Worm (Caenorhabditis elegans) whole organism, mixed stage, embryonic: ENCODE results near the gene fpn-1.2.

Experiments
- M03D4.4 ChIP-seq: sonication (generic microtip); optimal IDR thresholded peaks from 2 replicates; lab custom pipeline; 2017; ENCODE audit warnings: mild to moderate bottlenecking, missing genetic modification characterization, missing compliant biosample characterization
- bed-3 ChIP-seq: fragments of 200-800 bp; sonication (Bioruptor generic); optimal IDR thresholded peaks from 3 replicates; lab custom pipeline; 2018; ENCODE audit warnings: mild to moderate bottlenecking, missing genetic modification characterization, moderate library complexity, missing compliant biosample characterization
- blmp-1 ChIP-seq: fragments of 150-350 bp; optimal IDR thresholded peaks from 2 replicates; lab custom pipeline; 2014; ENCODE audit warnings: missing biosample characterization, missing genetic modification characterization
- ceh-39 ChIP-seq: fragments of 150-350 bp; optimal IDR thresholded peaks from 2 replicates; lab custom pipeline; 2014; ENCODE audit warnings: missing biosample characterization, missing genetic modification characterization
- ceh-43 ChIP-seq: fragments of 200-800 bp; sonication (Bioruptor generic); optimal IDR thresholded peaks from 2 replicates; lab custom pipeline; 2018; ENCODE audit warnings: mild to moderate bottlenecking, missing genetic modification characterization, moderate library complexity, missing compliant biosample characterization
- ceh-83 ChIP-seq: fragments of 200-800 bp; sonication (Bioruptor generic); optimal IDR thresholded peaks from 2 replicates; lab custom pipeline; 2018; ENCODE audit warnings: mild to moderate bottlenecking, missing genetic modification characterization, missing compliant biosample characterization
- ces-1 ChIP-seq: fragments of 150-350 bp; optimal IDR thresholded peaks from 2 replicates; lab custom pipeline; 2014; ENCODE audit warnings: missing biosample characterization, missing genetic modification reagents, missing genetic modification characterization
- cnd-1 ChIP-seq: fragments of 200-800 bp; sonication (Bioruptor generic); optimal IDR thresholded peaks from 2 replicates; lab custom pipeline; 2018; ENCODE audit warnings: mild to moderate bottlenecking, missing genetic modification characterization, missing compliant biosample characterization
- drap-1 ChIP-seq: fragments of 200-800 bp; sonication (Bioruptor generic); optimal IDR thresholded peaks from 3 replicates; lab custom pipeline; 2018; ENCODE audit warnings: mild to moderate bottlenecking, missing genetic modification characterization, missing compliant biosample characterization
- elt-1 ChIP-seq: sonication (generic microtip); optimal IDR thresholded peaks from 2 replicates; lab custom pipeline; 2017; ENCODE audit warnings: missing genetic modification characterization, mild to moderate bottlenecking, missing compliant biosample characterization, antibody characterized with exemption, moderate library complexity, borderline replicate concordance; ENCODE audit not compliant: insufficient read depth
- flh-1 ChIP-seq: fragments of 200-800 bp; sonication (Bioruptor generic); optimal IDR thresholded peaks from 2 replicates; lab custom pipeline; 2018; ENCODE audit warnings: mild to moderate bottlenecking, missing genetic modification characterization, moderate library complexity, missing compliant biosample characterization
- ham-2 ChIP-seq: fragments of 200-800 bp; sonication (Bioruptor generic); optimal IDR thresholded peaks from 2 replicates; lab custom pipeline; 2018; ENCODE audit warnings: mild to moderate bottlenecking, missing genetic modification characterization, missing compliant biosample characterization
- hlh-1 ChIP-seq: fragments of 150-350 bp; optimal IDR thresholded peaks from 2 replicates; lab custom pipeline; 2014; ENCODE audit warnings: missing biosample characterization, missing genetic modification reagents, missing genetic modification characterization
- lin-13 ChIP-seq: fragments of 150-350 bp; optimal IDR thresholded peaks from 2 replicates; lab custom pipeline; 2014; ENCODE audit warnings: missing biosample characterization, missing genetic modification characterization
- lin-32 ChIP-seq: fragments of 200-800 bp; sonication (Bioruptor generic); optimal IDR thresholded peaks from 2 replicates; lab custom pipeline; 2018; ENCODE audit warnings: mild to moderate bottlenecking, missing genetic modification characterization, missing compliant biosample characterization
- lsy-2 ChIP-seq: fragments of 150-350 bp; optimal IDR thresholded peaks from 2 replicates; lab custom pipeline; 2014; ENCODE audit warnings: missing biosample characterization, missing genetic modification characterization
- mab-5 ChIP-seq: fragments of 150-350 bp; optimal IDR thresholded peaks from 2 replicates; lab custom pipeline; 2014; ENCODE audit warnings: missing biosample characterization, missing genetic modification characterization
- mep-1 ChIP-seq: fragments of 150-350 bp; optimal IDR thresholded peaks from 2 replicates; lab custom pipeline; 2017; ENCODE audit warnings: missing biosample characterization, missing genetic modification reagents, missing genetic modification characterization, inconsistent platforms
- mls-2 ChIP-seq: sonication (generic microtip); optimal IDR thresholded peaks from 2 replicates; lab custom pipeline; 2016; ENCODE audit warnings: mild to moderate bottlenecking, missing genetic modification characterization, moderate library complexity, missing compliant biosample characterization
- nhr-12 ChIP-seq: fragments of 150-350 bp; optimal IDR thresholded peaks from 2 replicates; lab custom pipeline; 2014; ENCODE audit warnings: missing biosample characterization, missing genetic modification characterization
- nhr-2 ChIP-seq: fragments of 150-350 bp; optimal IDR thresholded peaks from 2 replicates; lab custom pipeline; 2014; ENCODE audit warnings: missing biosample characterization, missing genetic modification characterization
- nhr-237 ChIP-seq: fragments of 150-350 bp; optimal IDR thresholded peaks from 2 replicates; lab custom pipeline; 2014; ENCODE audit warnings: missing biosample characterization, missing genetic modification characterization
- nhr-28 ChIP-seq: fragments of 150-350 bp; optimal IDR thresholded peaks from 2 replicates; lab custom pipeline; 2014; ENCODE audit warnings: missing biosample characterization, missing genetic modification characterization
- nhr-76 ChIP-seq: sonication (generic microtip); optimal IDR thresholded peaks from 2 replicates; lab custom pipeline; 2017; ENCODE audit warnings: missing biosample characterization, missing genetic modification characterization
- pha-4 ChIP-seq: fragments of 150-350 bp; optimal IDR thresholded peaks from 2 replicates; lab custom pipeline; 2018; ENCODE audit warnings: missing biosample characterization, missing genetic modification reagents, missing genetic modification characterization
- sem-2 ChIP-seq: fragments of 200-800 bp; sonication (Bioruptor generic); optimal IDR thresholded peaks from 2 replicates; lab custom pipeline; 2018; ENCODE audit warnings: mild to moderate bottlenecking, missing genetic modification characterization, missing compliant biosample characterization
- snpc-4 ChIP-seq: fragments of 150-350 bp; optimal IDR thresholded peaks from 2 replicates; lab custom pipeline; 2014; ENCODE audit warnings: missing biosample characterization, missing genetic modification characterization
- sptf-1 ChIP-seq: sonication (generic microtip); optimal IDR thresholded peaks from 2 replicates; lab custom pipeline; 2017; ENCODE audit warnings: mild to moderate bottlenecking, missing genetic modification characterization, moderate library complexity, missing compliant biosample characterization
- tbx-8 ChIP-seq: fragments of 200-800 bp; sonication (Bioruptor generic); optimal IDR thresholded peaks from 2 replicates; lab custom pipeline; 2018; ENCODE audit warnings: mild to moderate bottlenecking, missing genetic modification characterization, moderate library complexity, missing compliant biosample characterization
- unc-39 ChIP-seq: fragments of 150-350 bp; optimal IDR thresholded peaks from 2 replicates; lab custom pipeline; 2014; ENCODE audit warnings: missing biosample characterization, missing genetic modification characterization
- unc-62 ChIP-seq: fragments of 150-350 bp; optimal IDR thresholded peaks from 2 replicates; lab custom pipeline; 2014; ENCODE audit warnings: missing biosample characterization, missing genetic modification reagents, missing genetic modification characterization
- zip-8 ChIP-seq: fragments of 150-350 bp; optimal IDR thresholded peaks from 2 replicates; lab custom pipeline; 2014; ENCODE audit warnings: missing biosample characterization, missing genetic modification characterization
- ztf-11 ChIP-seq: fragments of 150-350 bp; optimal IDR thresholded peaks from 2 replicates; lab custom pipeline; 2014; ENCODE audit warnings: missing biosample characterization, missing genetic modification characterization

Gene fpn-1.2

DNA sequence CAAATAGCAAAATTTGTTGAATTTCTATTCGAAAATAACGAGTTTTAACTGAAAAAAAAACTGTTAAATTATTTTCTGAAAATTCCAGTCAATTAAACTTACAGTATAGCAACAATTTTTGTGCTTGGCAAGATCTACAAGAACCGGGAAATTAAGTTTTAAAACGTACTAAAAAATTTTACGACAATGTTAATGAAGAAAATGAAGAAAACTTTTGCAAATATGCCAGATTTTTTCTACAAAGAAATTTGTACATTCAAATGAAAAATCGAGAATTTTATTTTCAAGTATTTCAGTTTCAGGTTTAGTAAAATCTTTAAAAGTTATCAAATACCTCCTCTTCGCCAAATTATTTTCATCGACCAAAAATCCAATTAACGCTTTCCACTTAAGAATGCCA lies 22.5 kb downstream of the fpn-1.2 start, which contains the start of gene cnc-11:
Gene cnc-11, plus strand, starts transcription at position 301 of the 400 bp plus-strand sequence.
- TF ChIP-seq unc-39 (no peak), zip-8 (tag; lab: Kevin White, UChicago) (no peak), nhr-237 (no peak), elt-1 (tag; lab: Kevin White, UChicago) (no peak), M03D4.4 (tag; lab: Kevin White, UChicago) (no peak), unc-62 (GFP tag; lab: Kevin White, UChicago) (no peak), tbx-8 (GFP tag; lab: Kevin White, UChicago) (no peak), lin-13 (tag; lab: Kevin White, UChicago) (no peak), ceh-83 (GFP tag; lab: Kevin White, UChicago) (no peak), cnd-1 (tag; lab: Kevin White, UChicago) (no peak), blmp-1 (tag; lab: Kevin White, UChicago) (no peak), bed-3 (GFP tag; lab: Kevin White, UChicago) (no peak), mab-5 (no peak), flh-1 (no peak)

DNA sequence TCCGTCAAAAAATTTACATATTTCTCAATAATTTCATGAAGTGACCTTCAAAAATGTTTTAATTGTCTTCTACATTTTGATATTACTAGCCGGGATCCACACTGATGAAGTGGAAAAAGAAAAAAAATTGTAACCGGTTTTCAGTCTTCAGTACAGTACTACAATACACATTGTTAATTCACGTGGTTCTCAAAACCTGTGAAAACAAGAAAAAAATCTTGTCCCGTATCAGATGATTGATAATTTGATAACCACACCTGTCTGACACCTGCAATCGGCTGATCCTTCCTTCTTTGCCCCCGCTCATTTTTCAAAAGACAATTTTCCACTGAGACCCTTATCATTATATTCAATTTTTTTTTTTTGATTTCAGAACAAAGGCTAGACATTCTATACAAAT lies 25.7 kb downstream of the fpn-1.2 start, which contains the start of gene R09B5.11:
Gene R09B5.11, plus strand, starts transcription at position 374 of the 400 bp plus-strand sequence.
- no peak for TF ChIP-seq blmp-1 (tag; lab: Kevin White, UChicago)
- TF ChIP-seq sem-2 (GFP tag; lab: Kevin White, UChicago) = no peak
- TF ChIP-seq elt-1 (tag; lab: Kevin White, UChicago) = no peak
- no peak for TF ChIP-seq M03D4.4 (tag; lab: Kevin White, UChicago)
- no peak for TF ChIP-seq nhr-12 (tag; lab: Kevin White, UChicago)
- TF ChIP-seq drap-1 = no peak
- no peak for TF ChIP-seq ztf-11
- no peak for TF ChIP-seq bed-3 (GFP tag; lab: Kevin White, UChicago)
- no peak for TF ChIP-seq mls-2 (tag; lab: Kevin White, UChicago)
- no peak for TF ChIP-seq ham-2
- no peak for TF ChIP-seq unc-62 (GFP tag; lab: Kevin White, UChicago)
- TF ChIP-seq ces-1 (GFP tag; lab: Kevin White, UChicago) = no peak
- TF ChIP-seq nhr-2 (tag; lab: Kevin White, UChicago) = no peak
- TF ChIP-seq tbx-8 (GFP tag; lab: Kevin White, UChicago) = no peak
- no peak for TF ChIP-seq nhr-76 (tag; lab: Kevin White, UChicago)
- TF ChIP-seq pha-4 (tag; lab: Kevin White, UChicago) = no peak
- no peak for TF ChIP-seq flh-1
- no peak for TF ChIP-seq nhr-28 (tag; lab: Kevin White, UChicago)
- no peak for TF ChIP-seq lin-32 (GFP tag; lab: Kevin White, UChicago)

DNA sequence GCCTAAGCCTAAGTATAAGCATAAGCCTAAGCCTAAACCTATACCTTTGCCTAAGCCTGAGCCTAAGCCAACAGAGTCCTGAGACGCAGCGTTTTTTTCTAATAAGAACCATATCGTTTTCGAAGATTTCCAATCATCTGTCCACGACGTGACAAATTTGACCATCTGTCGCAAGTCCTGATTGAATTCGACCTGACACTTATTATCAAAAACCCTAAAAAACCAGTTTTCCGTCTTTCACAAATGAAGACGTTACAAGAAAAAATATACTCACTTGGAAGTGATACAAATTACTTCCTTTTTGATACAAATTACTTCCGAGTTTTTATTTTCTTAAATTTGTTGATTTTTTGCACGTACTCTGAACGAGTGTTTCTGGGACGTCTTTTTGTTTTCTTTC lies 26.3 kb downstream of the fpn-1.2 start:
- no peak for TF ChIP-seq lin-13 (tag; lab: Kevin White, UChicago)
- no peak for TF ChIP-seq ces-1 (GFP tag; lab: Kevin White, UChicago)
- no peak for TF ChIP-seq bed-3 (GFP tag; lab: Kevin White, UChicago)
- TF ChIP-seq M03D4.4 (tag; lab: Kevin White, UChicago) = no peak
- TF ChIP-seq cnd-1 (tag; lab: Kevin White, UChicago) = no peak
- TF ChIP-seq ztf-11 = no peak
- no peak for TF ChIP-seq snpc-4 (tag; lab: Kevin White, UChicago)
- no peak for TF ChIP-seq elt-1 (tag; lab: Kevin White, UChicago)
- TF ChIP-seq nhr-76 (tag; lab: Kevin White, UChicago) = no peak
- no peak for TF ChIP-seq sptf-1 (tag; lab: Kevin White, UChicago)
- no peak for TF ChIP-seq lin-32 (GFP tag; lab: Kevin White, UChicago)
- no peak for TF ChIP-seq nhr-237
- no peak for TF ChIP-seq lsy-2 (tag; lab: Kevin White, UChicago)
- no peak for TF ChIP-seq ceh-43 (GFP tag; lab: Kevin White, UChicago)
- no peak for TF ChIP-seq nhr-12 (tag; lab: Kevin White, UChicago)
- TF ChIP-seq ham-2 = no peak
- no peak for TF ChIP-seq ceh-39 (tag; lab: Kevin White, UChicago)
- TF ChIP-seq nhr-2 (tag; lab: Kevin White, UChicago) = no peak
- no peak for TF ChIP-seq ceh-83 (GFP tag; lab: Kevin White, UChicago)
- TF ChIP-seq hlh-1 (tag; lab: Kevin White, UChicago) = no peak

DNA sequence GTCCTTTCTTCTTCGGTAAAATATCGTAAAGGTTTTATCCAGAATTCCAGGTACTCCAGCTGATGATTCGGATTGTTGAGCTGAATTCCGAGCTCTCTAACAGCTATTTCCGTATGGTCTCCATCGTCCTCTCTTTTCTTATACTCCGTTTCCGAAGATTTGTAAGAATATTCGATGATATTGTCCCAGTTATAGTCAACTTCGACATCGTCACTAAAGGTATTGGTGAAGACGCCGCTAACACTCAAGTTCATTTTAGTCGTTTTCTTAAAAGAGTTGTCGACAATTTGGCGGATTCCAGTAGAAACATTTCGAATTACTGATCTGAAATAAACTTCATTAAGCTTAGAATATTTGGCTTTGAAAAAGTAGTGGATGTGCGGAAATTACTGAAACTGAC lies 29.4 kb downstream of the fpn-1.2 start:
- TF ChIP-seq ceh-39 (tag; lab: Kevin White, UChicago) (no peak), ces-1 (GFP tag; lab: Kevin White, UChicago) (no peak), bed-3 (GFP tag; lab: Kevin White, UChicago) (no peak), nhr-237 (no peak), flh-1 (no peak), drap-1 (no peak), ceh-43 (GFP tag; lab: Kevin White, UChicago) (no peak), lin-32 (GFP tag; lab: Kevin White, UChicago) (no peak), ham-2 (no peak), ztf-11 (no peak), blmp-1 (tag; lab: Kevin White, UChicago) (no peak), lin-13 (tag; lab: Kevin White, UChicago) (no peak), unc-62 (GFP tag; lab: Kevin White, UChicago) (no peak), cnd-1 (tag; lab: Kevin White, UChicago) (no peak), nhr-28 (tag; lab: Kevin White, UChicago) (no peak), mep-1 (tag; lab: Kevin White, UChicago) (no peak), nhr-2 (tag; lab: Kevin White, UChicago) (no peak), ceh-83 (GFP tag; lab: Kevin White, UChicago) (no peak), hlh-1 (tag; lab: Kevin White, UChicago) (no peak)
